Worm (Caenorhabditis elegans) whole organism, late embryonic: ENCODE data around the gene affl-1.

Source experiments
- F13H6.1 ChIP-seq: sonication (generic microtip); optimal IDR thresholded peaks from 2 replicates; lab custom pipeline; 2016; ENCODE audit warnings: missing genetic modification characterization, missing compliant biosample characterization
- ahr-1 ChIP-seq: sonication (generic microtip); optimal IDR thresholded peaks from 2 replicates; lab custom pipeline; 2016; ENCODE audit warnings: missing genetic modification characterization, missing compliant biosample characterization
- ceh-18 ChIP-seq: sonication (generic microtip); optimal IDR thresholded peaks from 2 replicates; lab custom pipeline; 2016; ENCODE audit warnings: missing genetic modification characterization, missing compliant biosample characterization
- ceh-19 ChIP-seq: fragments of 200-800 bp; sonication (Bioruptor generic); optimal IDR thresholded peaks from 2 replicates; lab custom pipeline; 2018; ENCODE audit warnings: mild to moderate bottlenecking, missing genetic modification characterization, missing compliant biosample characterization
- ceh-2 ChIP-seq: sonication (generic microtip); optimal IDR thresholded peaks from 2 replicates; lab custom pipeline; 2016; ENCODE audit warnings: missing genotype, missing genetic modification characterization, missing compliant biosample characterization
- ceh-31 ChIP-seq: sonication (generic microtip); optimal IDR thresholded peaks from 2 replicates; lab custom pipeline; 2016; ENCODE audit warnings: missing genetic modification characterization, missing compliant biosample characterization
- ceh-34 ChIP-seq: sonication (generic microtip); optimal IDR thresholded peaks from 2 replicates; lab custom pipeline; 2016; ENCODE audit warnings: mild to moderate bottlenecking, missing genetic modification characterization, missing compliant biosample characterization
- ceh-48 ChIP-seq: sonication (generic microtip); optimal IDR thresholded peaks from 2 replicates; lab custom pipeline; 2016; ENCODE audit warnings: missing genetic modification characterization, inconsistent platforms, missing compliant biosample characterization
- ceh-6 ChIP-seq: fragments of 200-800 bp; sonication (Bioruptor generic); optimal IDR thresholded peaks from 2 replicates; lab custom pipeline; 2018; ENCODE audit warnings: mild to moderate bottlenecking, missing genetic modification characterization, missing compliant biosample characterization
- ceh-9 ChIP-seq: sonication (generic microtip); optimal IDR thresholded peaks from 2 replicates; lab custom pipeline; 2016; ENCODE audit warnings: mild to moderate bottlenecking, missing genetic modification characterization, inconsistent platforms, missing compliant biosample characterization
- dve-1 ChIP-seq: sonication (generic microtip); optimal IDR thresholded peaks from 2 replicates; lab custom pipeline; 2017; ENCODE audit warnings: antibody characterized with exemption, mild to moderate bottlenecking, missing genetic modification characterization, missing compliant biosample characterization
- elt-4 ChIP-seq: sonication (generic microtip); optimal IDR thresholded peaks from 2 replicates; lab custom pipeline; 2016; ENCODE audit warnings: missing genetic modification characterization, missing compliant biosample characterization
- eyg-1 ChIP-seq: sonication (generic microtip); optimal IDR thresholded peaks from 2 replicates; lab custom pipeline; 2016; ENCODE audit warnings: missing genotype, missing genetic modification characterization, missing compliant biosample characterization
- fkh-10 ChIP-seq: fragments of 150-350 bp; optimal IDR thresholded peaks from 2 replicates; lab custom pipeline; 2014; ENCODE audit warnings: missing biosample characterization, missing genetic modification reagents, missing genetic modification characterization
- mec-3 ChIP-seq: sonication (generic microtip); optimal IDR thresholded peaks from 2 replicates; lab custom pipeline; 2016; ENCODE audit warnings: borderline replicate concordance, missing genetic modification characterization, missing compliant biosample characterization
- nfya-1 ChIP-seq: sonication (generic microtip); optimal IDR thresholded peaks from 2 replicates; lab custom pipeline; 2017; ENCODE audit warnings: missing genetic modification characterization, mild to moderate bottlenecking, missing compliant biosample characterization, antibody characterized with exemption, moderate library complexity
- pag-3 ChIP-seq: sonication (generic microtip); optimal IDR thresholded peaks from 2 replicates; lab custom pipeline; 2016; ENCODE audit warnings: missing compliant biosample characterization, missing genetic modification characterization, borderline replicate concordance
- pat-9 ChIP-seq: fragments of 200-800 bp; sonication (Bioruptor generic); optimal IDR thresholded peaks from 2 replicates; lab custom pipeline; 2018; ENCODE audit warnings: mild to moderate bottlenecking, missing genetic modification characterization, moderate library complexity, missing compliant biosample characterization
- pax-1 ChIP-seq: fragments of 150-350 bp; optimal IDR thresholded peaks from 2 replicates; lab custom pipeline; 2014; ENCODE audit warnings: missing biosample characterization, missing genetic modification characterization
- pqm-1 ChIP-seq: sonication (generic microtip); optimal IDR thresholded peaks from 2 replicates; lab custom pipeline; 2016; ENCODE audit warnings: missing genetic modification characterization, missing compliant biosample characterization
- pros-1 ChIP-seq: fragments of 150-350 bp; optimal IDR thresholded peaks from 2 replicates; lab custom pipeline; 2014; ENCODE audit warnings: missing biosample characterization, missing genetic modification reagents, missing genetic modification characterization
- rnt-1 ChIP-seq: sonication (generic microtip); optimal IDR thresholded peaks from 2 replicates; lab custom pipeline; 2016; ENCODE audit warnings: missing genetic modification characterization, missing compliant biosample characterization
- sox-2 ChIP-seq: fragments of 200-800 bp; sonication (Bioruptor generic); IDR thresholded peaks from 2 replicates; pipeline ENCODE4 v1.3.6; 2022; ENCODE audit warnings: missing genetic modification reagents, missing genetic modification characterization, missing compliant biosample characterization
- syd-9 ChIP-seq: sonication (generic microtip); optimal IDR thresholded peaks from 2 replicates; lab custom pipeline; 2016; ENCODE audit warnings: mild to moderate bottlenecking, missing genetic modification characterization, moderate library complexity, missing compliant biosample characterization
- tbx-2 ChIP-seq: sonication (generic microtip); optimal IDR thresholded peaks from 2 replicates; lab custom pipeline; 2016; ENCODE audit warnings: missing genetic modification characterization, missing compliant biosample characterization
- tbx-7 ChIP-seq: sonication (generic microtip); optimal IDR thresholded peaks from 2 replicates; lab custom pipeline; 2016; ENCODE audit warnings: missing genotype, missing genetic modification characterization, missing compliant biosample characterization
- unc-3 ChIP-seq, 2 experiments: fragments of 200-800 bp in 1 of 2; sonication (Bioruptor generic) in 1 of 2; sonication (generic microtip) in 1 of 2; conservative IDR thresholded peaks in 1 of 2; optimal IDR thresholded peaks in 1 of 2; 2 replicates each; pipeline versions ENCODE4 v1.3.6 to Lab custom; 2016 to 2022; ENCODE audit warnings: missing compliant biosample characterization in 2 of 2, missing genetic modification characterization in 2 of 2, missing genetic modification reagents in 1 of 2
- unc-42 ChIP-seq: sonication (generic microtip); optimal IDR thresholded peaks from 2 replicates; lab custom pipeline; 2016; ENCODE audit warnings: missing genotype, missing genetic modification characterization, missing compliant biosample characterization
- unc-86 ChIP-seq: sonication (generic microtip); optimal IDR thresholded peaks from 2 replicates; lab custom pipeline; 2016; ENCODE audit warnings: missing genetic modification characterization, missing compliant biosample characterization
- zip-5 ChIP-seq: sonication (generic microtip); optimal IDR thresholded peaks from 2 replicates; lab custom pipeline; 2016; ENCODE audit warnings: missing genetic modification characterization, missing compliant biosample characterization
- ztf-16 ChIP-seq: sonication (generic microtip); optimal IDR thresholded peaks from 2 replicates; lab custom pipeline; 2017; ENCODE audit warnings: missing genetic modification characterization, missing compliant biosample characterization

affl-1 gene

DNA sequence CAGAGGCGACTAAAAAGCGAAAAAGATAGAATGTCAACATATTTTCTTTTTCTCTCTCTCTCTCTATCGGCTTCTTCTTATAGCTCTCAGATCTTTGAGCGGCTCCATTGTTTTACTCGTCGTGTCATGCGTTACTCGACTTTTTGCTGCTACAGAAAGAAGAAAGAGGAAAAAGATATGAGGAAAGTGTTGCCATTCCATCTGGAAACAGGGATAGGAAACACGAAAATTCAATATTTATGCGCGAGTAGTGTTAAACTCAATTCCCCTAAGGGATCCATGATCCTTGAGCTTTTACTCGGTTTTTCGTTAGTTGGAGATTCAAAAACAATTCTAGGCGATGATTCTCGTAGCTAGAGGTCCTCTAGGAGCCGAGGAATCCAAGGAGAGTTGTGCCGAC, 15.8 kb downstream of the affl-1 start:
- TF ChIP-seq ceh-19 (GFP tag; lab: Kevin White, UChicago), result no peak
- TF ChIP-seq ceh-34, result no peak
- TF ChIP-seq unc-42 (tag; lab: Kevin White, UChicago), result no peak
- TF ChIP-seq unc-3 (GFP tag; conservative IDR thresholded peaks at IDR 0.05; lab: Robert Waterston, UW), result no peak
- TF ChIP-seq unc-3 (tag; optimal IDR thresholded peaks at IDR 0.05; lab: Kevin White, UChicago), result no peak
- TF ChIP-seq pros-1 (tag; lab: Kevin White, UChicago), result no peak
- no peak for TF ChIP-seq rnt-1 (tag; lab: Kevin White, UChicago)
- TF ChIP-seq sox-2 (GFP tag; lab: Robert Waterston, UW), result no peak
- TF ChIP-seq ceh-18 (tag; lab: Kevin White, UChicago), result no peak
- TF ChIP-seq zip-5 (tag; lab: Kevin White, UChicago), result no peak

DNA sequence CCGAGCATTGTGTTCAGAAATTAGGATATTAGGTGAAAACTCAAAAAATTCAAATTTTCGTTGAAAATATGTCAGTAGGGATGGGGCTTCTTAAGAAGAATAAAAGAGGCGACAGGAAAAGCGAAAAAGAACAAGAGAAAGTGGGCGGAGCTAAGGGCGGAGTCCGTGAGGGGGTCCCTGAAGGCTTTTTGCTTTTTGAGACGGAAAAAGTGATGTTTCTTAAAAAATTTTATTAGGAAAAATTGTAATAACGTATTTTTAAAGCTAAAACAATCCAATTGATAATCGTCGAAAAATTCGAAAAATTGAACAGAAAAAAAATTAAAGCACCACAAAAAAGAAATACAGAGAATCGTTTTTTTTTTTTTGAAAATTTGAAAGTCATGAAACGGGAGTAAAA, 23.7 kb downstream of the affl-1 start, which contains the start of gene Y55B1BR.6:
TSS of gene Y55B1BR.6 (minus strand) at position 101 of the 400 bp plus-strand sequence.
- TF ChIP-seq ceh-31 (tag; lab: Kevin White, UChicago) (no peak), ceh-2 (tag; lab: Kevin White, UChicago) (no peak)

DNA sequence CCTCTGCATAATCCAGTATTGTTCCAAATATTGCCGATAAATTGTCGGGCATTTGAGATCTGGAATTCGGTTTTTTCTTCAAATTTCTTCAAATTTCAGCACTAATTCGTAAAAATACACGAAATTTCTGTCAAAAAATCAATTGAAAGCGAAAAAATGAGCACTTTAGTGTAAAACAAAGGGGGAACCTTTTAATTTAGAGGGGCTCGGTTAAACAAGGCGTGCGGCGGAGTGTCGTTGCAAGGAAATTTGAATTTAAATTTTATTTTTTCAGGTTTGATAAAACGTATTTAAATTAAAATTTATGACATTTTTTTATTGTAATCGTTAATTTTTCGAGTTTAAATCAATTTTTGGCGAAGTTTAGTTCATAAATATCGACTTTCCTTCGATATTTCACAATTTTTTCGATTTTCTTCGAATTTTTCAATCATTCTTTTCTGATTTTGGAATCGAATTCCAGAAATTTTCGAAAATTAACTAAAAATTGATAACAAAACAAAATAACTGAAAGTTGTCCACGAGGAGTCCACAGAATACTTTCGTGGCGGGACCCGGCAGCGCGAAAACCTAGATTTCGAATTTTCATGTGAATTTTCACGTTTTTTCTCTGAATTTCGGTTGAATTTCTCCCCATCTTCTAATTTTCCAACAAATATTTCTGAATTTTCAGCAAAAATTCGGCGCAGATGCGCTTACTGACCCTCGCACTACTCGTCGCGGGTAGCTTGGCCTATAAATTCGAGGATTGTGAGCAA, 31.8 kb downstream of the affl-1 start, which contains the start of the genes magu-1 and nemp-1:
TSS of gene magu-1 (minus strand) at position 59 of the 758 bp plus-strand sequence.
TSS of gene nemp-1 (plus strand) at position 674 of the 758 bp plus-strand sequence.
- TF ChIP-seq unc-42 (tag; lab: Kevin White, UChicago) (peak; percentile 9), tbx-7 (no peak)

DNA sequence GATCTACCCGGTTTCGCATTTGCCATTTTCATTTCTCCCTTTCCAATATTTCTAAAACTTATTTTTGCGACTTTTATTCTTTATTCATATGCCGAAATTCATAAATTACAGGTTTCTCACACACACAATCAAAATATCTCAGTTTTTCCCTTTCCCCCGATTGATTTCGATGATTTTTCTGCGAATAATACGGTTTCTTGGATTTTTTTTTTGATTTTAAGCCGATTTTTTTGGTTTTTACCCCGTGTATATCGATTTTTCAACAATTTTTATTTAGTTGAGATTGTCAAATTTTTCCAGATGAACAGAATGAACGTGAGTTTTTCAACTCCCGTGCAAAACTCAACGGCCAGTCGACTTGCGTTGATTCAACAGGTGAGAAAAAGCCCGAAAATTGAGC, 35.1 kb downstream of the affl-1 start, which contains the start of gene mat-3:
TSS of gene mat-3 (plus strand) at position 301 of the 400 bp plus-strand sequence.
- TF ChIP-seq tbx-7 (no peak), unc-86 (tag; lab: Kevin White, UChicago) (no peak), elt-4 (no peak), ceh-6 (no peak), ceh-48 (tag; lab: Kevin White, UChicago) (no peak), rnt-1 (tag; lab: Kevin White, UChicago) (no peak), syd-9 (tag; lab: Kevin White, UChicago) (no peak), F13H6.1 (tag; lab: Kevin White, UChicago) (no peak), sox-2 (GFP tag; lab: Robert Waterston, UW) (no peak), nfya-1 (tag; lab: Kevin White, UChicago) (no peak), pag-3 (tag; lab: Kevin White, UChicago) (no peak), mec-3 (tag; lab: Kevin White, UChicago) (no peak), pros-1 (tag; lab: Kevin White, UChicago) (no peak), ceh-34 (no peak), tbx-2 (tag; lab: Kevin White, UChicago) (no peak), fkh-10 (GFP tag; lab: Kevin White, UChicago) (no peak), dve-1 (no peak), eyg-1 (tag; lab: Kevin White, UChicago) (no peak)

DNA sequence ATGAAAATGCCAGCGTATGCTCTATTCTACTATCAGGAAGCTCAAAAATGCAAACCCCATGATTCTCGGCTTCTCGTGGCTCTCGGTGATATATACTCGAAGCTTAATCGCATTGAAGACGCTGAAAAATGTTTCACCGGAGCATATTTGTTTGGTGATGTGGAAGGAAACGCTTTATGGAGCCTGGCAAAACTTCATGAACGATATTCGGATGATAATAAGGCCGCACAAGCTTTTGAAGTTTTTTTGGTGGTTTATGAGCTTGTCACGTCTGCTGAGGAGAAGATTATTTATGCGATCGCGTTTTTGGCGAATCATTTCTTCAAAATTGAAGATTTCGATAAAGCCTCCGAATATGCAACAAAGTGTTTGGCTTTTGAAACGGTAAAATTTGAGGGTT, 41.2 kb downstream of the affl-1 start:
- TF ChIP-seq pax-1 (tag; lab: Kevin White, UChicago), result no peak
- TF ChIP-seq elt-4, result no peak
- no peak for TF ChIP-seq ztf-16
- no peak for TF ChIP-seq pqm-1
- no peak for TF ChIP-seq ahr-1 (tag; lab: Kevin White, UChicago)
- no peak for TF ChIP-seq ceh-9 (tag; lab: Kevin White, UChicago)

DNA sequence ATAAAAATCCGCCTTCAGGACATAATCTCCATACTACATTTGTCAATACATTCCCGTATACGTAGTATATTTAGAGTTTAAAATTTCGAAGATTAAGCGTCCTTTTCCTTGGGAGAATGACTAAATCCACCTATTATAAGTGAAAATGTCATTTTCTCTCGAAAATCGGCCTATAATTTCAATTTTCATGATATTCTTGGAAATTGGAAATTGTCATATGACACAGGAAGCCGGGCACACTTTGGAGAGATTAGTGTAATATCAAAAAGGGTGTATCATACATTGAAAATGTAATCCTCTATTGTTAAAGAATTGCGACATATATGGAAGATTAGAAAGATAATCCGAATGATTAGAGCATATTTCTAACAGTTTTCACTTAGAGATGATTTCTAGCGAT, 42.7 kb downstream of the affl-1 start:
- no peak for TF ChIP-seq pat-9 (tag; lab: Kevin White, UChicago)
- no peak for TF ChIP-seq ceh-19 (GFP tag; lab: Kevin White, UChicago)
- no peak for TF ChIP-seq ceh-2 (tag; lab: Kevin White, UChicago)
- TF ChIP-seq pqm-1, result no peak
- TF ChIP-seq ceh-31 (tag; lab: Kevin White, UChicago), result no peak
